Worm (Caenorhabditis elegans): ENCODE measurements around the gene hot-6.

DNA sequence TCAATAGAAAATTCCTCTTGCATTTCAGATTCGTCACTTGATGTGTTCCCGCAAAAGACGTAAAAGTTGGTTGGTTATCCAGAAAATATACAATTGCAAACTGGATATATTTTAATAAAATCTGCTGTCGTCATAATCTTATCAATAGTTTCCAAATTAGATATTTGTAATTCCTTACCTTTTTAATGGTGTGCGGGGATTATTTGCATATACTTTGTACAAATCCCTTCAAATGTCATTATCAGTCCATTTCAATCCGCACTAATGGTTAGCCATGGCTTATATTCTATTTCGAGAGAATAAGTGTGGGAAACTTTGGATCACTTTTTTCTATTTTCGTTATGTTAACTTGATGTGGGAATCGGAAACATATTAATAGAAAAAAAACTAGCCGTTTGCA is 18.6 kb downstream of the hot-6 start:
- TF ChIP-seq snpc-4 (tag; optimal IDR thresholded peaks at IDR 0.05) (no peak), nhr-237 (tag; optimal IDR thresholded peaks at IDR 0.05) (no peak), lin-13 (GFP tag; optimal IDR thresholded peaks at IDR 0.05) (no peak), aly-2 (tag; optimal IDR thresholded peaks at IDR 0.05) (no peak), pha-4 (GFP tag; IDR thresholded peaks at IDR 0.05) (no peak), pha-4 (tag; optimal IDR thresholded peaks at IDR 0.05) (no peak), fos-1 (tag; optimal IDR thresholded peaks at IDR 0.05) (no peak), egl-43 (GFP tag; IDR thresholded peaks at IDR 0.05) (no peak), nhr-42 (GFP tag; IDR thresholded peaks at IDR 0.05) (no peak), madf-9 (GFP tag; conservative IDR thresholded peaks at IDR 0.05) (no peak), duxl-1 (tag; optimal IDR thresholded peaks at IDR 0.05; ENCODE audit: poor library complexity) (no peak), daf-16 (GFP tag; optimal IDR thresholded peaks at IDR 0.05) (no peak), daf-16 (tag; optimal IDR thresholded peaks at IDR 0.05) (no peak), lim-7 (GFP tag; IDR thresholded peaks at IDR 0.05) (no peak), mdl-1 (tag; optimal IDR thresholded peaks at IDR 0.05) (no peak), Y75B8A.6 (GFP tag; IDR thresholded peaks at IDR 0.05) (no peak)
